Worm (Caenorhabditis elegans): ENCODE measurements around the gene T24B8.3.

Gene T24B8.3

ce11 chrII:9054604-9055003 lies 6.3 kb downstream of the T24B8.3 start, which contains the start of gene chmp-7:
Gene chmp-7, plus strand, starts transcription at chrII:9054972.
- TF ChIP-seq duxl-1 (tag; optimal IDR thresholded peaks at IDR 0.05; ENCODE audit: poor library complexity) (peak; percentile 68), arid-1 (GFP tag; conservative IDR thresholded peaks at IDR 0.05) (0 out of 2 replicates have a peak, but pooled peaks have one; percentile 31), mdt-29 (GFP tag; IDR thresholded peaks at IDR 0.05) (no peak), T26A8.4 (GFP tag; IDR thresholded peaks at IDR 0.05) (peak; percentile 72), mes-2 (tag; optimal IDR thresholded peaks at IDR 0.05; ENCODE audit: poor library complexity, severe bottlenecking) (peak; percentile 92), lin-13 (GFP tag; optimal IDR thresholded peaks at IDR 0.05) (peak; percentile 84), fkh-10 (GFP tag; optimal IDR thresholded peaks at IDR 0.05) (peak; percentile 76), ZK337.2 (GFP tag; IDR thresholded peaks at IDR 0.05) (no peak), daf-8 (GFP tag; IDR thresholded peaks at IDR 0.05) (no peak), snpc-1.2 (GFP tag; IDR thresholded peaks at IDR 0.05) (peak; percentile 55; the same call in 1 of the 2 replicates), aha-1 (tag) (peak; percentile 93), hlh-11 (tag; optimal IDR thresholded peaks at IDR 0.05) (peak; percentile 74), dpl-1 (GFP tag; optimal IDR thresholded peaks at IDR 0.05) (peak; percentile 90), nhr-42 (GFP tag; IDR thresholded peaks at IDR 0.05) (peak; percentile 64; the same call in 1 of the 2 replicates), nhr-111 (GFP tag; optimal IDR thresholded peaks at IDR 0.05) (no peak), zip-2 (tag; optimal IDR thresholded peaks at IDR 0.05) (peak; percentile 2), mxl-3 (GFP tag; optimal IDR thresholded peaks at IDR 0.05) (peak; percentile 44), pqm-1 (tag; optimal IDR thresholded peaks at IDR 0.05) (peak; percentile 17), ceh-28 (tag; optimal IDR thresholded peaks at IDR 0.05) (no peak), zfp-3 (GFP tag; conservative IDR thresholded peaks at IDR 0.05) (no peak), attf-4 (tag; optimal IDR thresholded peaks at IDR 0.05) (no peak), spr-3 (GFP tag; optimal IDR thresholded peaks at IDR 0.05) (no peak), lin-15B (tag; optimal IDR thresholded peaks at IDR 0.05) (peak; percentile 44), skn-1 (tag; optimal IDR thresholded peaks at IDR 0.05) (no peak), mep-1 (tag; optimal IDR thresholded peaks at IDR 0.05) (peak; percentile 92), lin-38 (GFP tag; IDR thresholded peaks at IDR 0.05) (peak; percentile 91), ceh-32 (tag; optimal IDR thresholded peaks at IDR 0.05; ENCODE audit: poor library complexity) (no peak), snpc-4 (tag; optimal IDR thresholded peaks at IDR 0.05) (no peak), vab-7 (GFP tag; IDR thresholded peaks at IDR 0.05) (no peak; the same call in 1 of the 2 replicates), Y48G9A.11 (GFP tag; IDR thresholded peaks at IDR 0.05) (peak; percentile 40; the same call in 1 of the 2 replicates), egl-43 (GFP tag; IDR thresholded peaks at IDR 0.05) (no peak), F37D6.2 (tag; optimal IDR thresholded peaks at IDR 0.05) (peak; percentile 46), ctbp-1 (GFP tag; IDR thresholded peaks at IDR 0.05) (peak; percentile 50; the same call in 1 of the 2 replicates), hif-1 (tag; optimal IDR thresholded peaks at IDR 0.05) (peak in 1 of 2 experiments; percentile 53), dve-1 (tag; optimal IDR thresholded peaks at IDR 0.05; ENCODE audit: insufficient read depth) (no peak), T20F7.1 (GFP tag; optimal IDR thresholded peaks at IDR 0.05) (no peak), F49E8.2 (tag; optimal IDR thresholded peaks at IDR 0.05; ENCODE audit: borderline replicate concordance) (no peak), ceh-62 (tag; optimal IDR thresholded peaks at IDR 0.05) (no peak), rbr-2 (tag; optimal IDR thresholded peaks at IDR 0.05) (peak; percentile 74), nhr-28 (tag; optimal IDR thresholded peaks at IDR 0.05) (peak; percentile 79), nhr-10 (tag; optimal IDR thresholded peaks at IDR 0.05) (no peak), Y105C5A.15 (GFP tag; IDR thresholded peaks at IDR 0.05) (0 out of 2 replicates have a peak, but pooled peaks have one; percentile 15), nhr-48 (tag; optimal IDR thresholded peaks at IDR 0.05) (peak; percentile 2), nhr-77 (tag; optimal IDR thresholded peaks at IDR 0.05) (peak; percentile 92), saeg-2 (GFP tag; IDR thresholded peaks at IDR 0.05) (no peak), nhr-25 (tag; optimal IDR thresholded peaks at IDR 0.05; ENCODE audit: borderline replicate concordance, insufficient read depth) (peak; percentile 57), nhr-41 (GFP tag; IDR thresholded peaks at IDR 0.05) (no peak), spr-1 (tag; optimal IDR thresholded peaks at IDR 0.05) (peak; percentile 37), sdz-12 (GFP tag; optimal IDR thresholded peaks at IDR 0.05) (no peak), daf-19 (GFP tag; conservative IDR thresholded peaks at IDR 0.05) (no peak), dmd-8 (GFP tag; IDR thresholded peaks at IDR 0.05) (no peak)
